Worm (Caenorhabditis elegans): ENCODE results near the gene Y14H12A.2.

Y14H12A.2 gene

DNA sequence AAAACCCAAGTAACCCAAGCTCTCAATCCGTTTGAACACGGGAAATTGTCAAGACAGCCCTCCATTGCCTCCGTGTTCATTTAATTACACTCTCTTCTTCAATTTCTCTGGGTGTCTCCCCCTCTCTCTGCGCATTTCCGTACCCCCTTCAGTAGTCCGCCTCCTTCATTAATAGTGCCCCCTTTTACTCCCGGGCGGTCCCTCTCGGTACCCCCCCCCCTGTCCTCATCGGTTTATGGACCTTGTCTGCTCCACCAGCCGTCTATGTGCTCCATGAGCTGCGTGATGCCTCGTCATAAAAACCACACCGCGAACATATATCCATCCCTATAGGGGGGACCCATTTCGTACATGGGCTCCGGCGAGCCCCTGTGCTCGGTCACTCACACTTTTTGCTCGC lies 10.1 kb upstream of the Y14H12A.2 start:
- TF ChIP-seq mec-3 (tag; optimal IDR thresholded peaks at IDR 0.05; ENCODE audit: borderline replicate concordance) (no peak), ref-2 (tag; optimal IDR thresholded peaks at IDR 0.05) (peak; percentile 66), ceh-34 (tag; optimal IDR thresholded peaks at IDR 0.05) (peak; percentile 66), ceh-48 (tag; optimal IDR thresholded peaks at IDR 0.05) (peak; percentile 18), Y22D7AL.16 (tag; optimal IDR thresholded peaks at IDR 0.05) (no peak), ceh-31 (tag; optimal IDR thresholded peaks at IDR 0.05) (peak; percentile 71), tbx-2 (tag; optimal IDR thresholded peaks at IDR 0.05) (peak; percentile 59), nhr-11 (tag; optimal IDR thresholded peaks at IDR 0.05) (no peak), unc-42 (tag; optimal IDR thresholded peaks at IDR 0.05) (peak; percentile 94), hlh-15 (tag; optimal IDR thresholded peaks at IDR 0.05) (no peak), pax-1 (tag; optimal IDR thresholded peaks at IDR 0.05) (no peak), nfya-1 (tag; optimal IDR thresholded peaks at IDR 0.05) (peak; percentile 28), sdc-2 (tag; optimal IDR thresholded peaks at IDR 0.05) (peak; percentile 24), C08G9.2 (tag; optimal IDR thresholded peaks at IDR 0.05) (peak; percentile 35), ceh-6 (GFP tag; optimal IDR thresholded peaks at IDR 0.05) (peak; percentile 7), T23F11.4 (GFP tag; optimal IDR thresholded peaks at IDR 0.05) (no peak), ceh-14 (tag; optimal IDR thresholded peaks at IDR 0.05) (peak; percentile 38), ceh-19 (GFP tag; optimal IDR thresholded peaks at IDR 0.05) (peak; percentile 27), fkh-10 (GFP tag; optimal IDR thresholded peaks at IDR 0.05) (peak; percentile 43)

DNA sequence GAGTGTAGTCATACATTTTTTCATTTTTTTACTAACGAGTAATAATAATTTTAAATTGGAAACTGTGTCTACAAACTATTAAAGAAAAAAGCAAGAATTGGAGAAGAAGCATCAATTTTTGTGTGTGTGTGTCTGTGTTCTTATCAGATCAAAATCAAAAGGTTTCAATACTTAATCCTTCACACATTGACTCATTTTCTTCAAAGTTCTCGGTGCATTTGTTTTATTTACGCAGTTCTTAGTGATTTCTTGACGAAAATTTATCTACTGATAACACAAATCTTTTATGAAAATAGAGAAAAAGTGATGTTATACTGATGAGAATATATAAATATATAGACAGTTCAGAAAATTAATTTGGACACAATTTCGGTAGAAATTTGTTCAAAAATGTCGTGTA lies 6.5 kb upstream of the Y14H12A.2 start, which contains the start of gene clc-22:
clc-22 (minus strand) TSS at position 71 of the 400 bp plus-strand sequence.
- no peak for TF ChIP-seq ceh-45 (GFP tag; IDR thresholded peaks at IDR 0.05)
- TF ChIP-seq sox-2 (GFP tag; IDR thresholded peaks at IDR 0.05), result no peak
- no peak for TF ChIP-seq ceh-34 (tag; optimal IDR thresholded peaks at IDR 0.05)
- TF ChIP-seq elt-4 (tag; optimal IDR thresholded peaks at IDR 0.05), result no peak
- no peak for TF ChIP-seq pha-2 (tag; optimal IDR thresholded peaks at IDR 0.05)
- no peak for TF ChIP-seq C38D4.7 (GFP tag; optimal IDR thresholded peaks at IDR 0.05)
- no peak for TF ChIP-seq unc-86 (tag; optimal IDR thresholded peaks at IDR 0.05)
- TF ChIP-seq dve-1 (tag; optimal IDR thresholded peaks at IDR 0.05), result no peak
- TF ChIP-seq hlh-8 (tag; optimal IDR thresholded peaks at IDR 0.05), result no peak
- TF ChIP-seq lim-6 (tag; optimal IDR thresholded peaks at IDR 0.05), result no peak
- no peak for TF ChIP-seq K02D7.2 (tag; optimal IDR thresholded peaks at IDR 0.05)
- no peak for TF ChIP-seq pqm-1 (tag; optimal IDR thresholded peaks at IDR 0.05)
- no peak for TF ChIP-seq sox-4 (tag; optimal IDR thresholded peaks at IDR 0.05)
- no peak for TF ChIP-seq sdc-2 (tag; optimal IDR thresholded peaks at IDR 0.05)
- no peak for TF ChIP-seq ceh-19 (GFP tag; optimal IDR thresholded peaks at IDR 0.05)
- no peak for TF ChIP-seq rnt-1 (tag; optimal IDR thresholded peaks at IDR 0.05)
- TF ChIP-seq ttx-3 (tag; optimal IDR thresholded peaks at IDR 0.05), result no peak
- TF ChIP-seq tbx-2 (tag; optimal IDR thresholded peaks at IDR 0.05), result no peak
- TF ChIP-seq elt-2 (tag; optimal IDR thresholded peaks at IDR 0.05), result no peak
- TF ChIP-seq ref-2 (tag; optimal IDR thresholded peaks at IDR 0.05), result no peak

DNA sequence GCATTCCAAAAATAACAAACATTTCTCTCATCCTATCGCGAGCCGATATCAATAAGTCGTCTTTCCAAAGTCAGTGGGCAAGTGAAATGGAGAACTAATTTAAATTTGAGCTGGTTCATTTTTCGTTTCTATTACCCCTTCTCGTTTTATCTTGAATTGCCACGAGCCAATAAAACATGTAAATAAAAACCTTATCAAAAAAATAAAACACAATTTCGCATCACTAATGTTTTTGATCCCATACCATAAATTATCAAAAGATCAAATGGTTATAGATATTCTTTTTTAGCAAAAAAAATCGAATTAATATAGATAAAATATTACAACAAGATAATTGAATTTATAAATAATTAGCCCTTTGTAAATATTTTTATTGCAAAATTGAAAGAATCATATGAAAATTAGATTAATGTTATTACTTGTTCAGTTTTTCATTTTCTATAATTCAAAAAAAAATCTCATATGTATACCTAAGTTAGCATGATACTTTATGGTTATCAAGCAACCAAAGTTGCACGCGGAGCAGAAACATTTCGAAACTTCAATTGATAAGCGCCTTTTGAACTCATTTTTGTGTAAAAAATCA lies 3.3 kb upstream of the Y14H12A.2 start, which contains the start of gene Y14H12A.1:
Y14H12A.1 (plus strand) TSS at position 536 of the 586 bp plus-strand sequence.
- no peak for TF ChIP-seq ceh-6 (GFP tag; optimal IDR thresholded peaks at IDR 0.05)
- TF ChIP-seq mec-3 (tag; optimal IDR thresholded peaks at IDR 0.05; ENCODE audit: borderline replicate concordance), result no peak

DNA sequence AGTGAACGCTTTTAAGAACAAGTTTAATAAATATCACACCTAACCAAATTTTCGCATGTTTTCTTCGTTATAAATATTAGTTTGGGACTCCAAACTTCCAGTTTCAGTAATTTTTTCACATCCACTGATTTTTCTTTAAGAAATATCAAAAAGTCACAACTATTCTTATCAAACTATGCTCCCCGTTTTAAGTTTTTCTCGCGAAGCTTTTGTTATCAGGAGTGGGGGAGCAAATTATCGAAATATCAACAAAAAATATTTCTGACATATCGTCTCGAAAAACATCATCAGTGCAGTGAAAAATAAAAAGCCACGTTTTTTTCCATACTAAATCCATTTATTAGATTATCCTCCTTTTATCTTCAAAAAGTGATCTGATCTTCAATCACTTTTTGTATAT lies 2.6 kb upstream of the Y14H12A.2 start:
- TF ChIP-seq rnt-1 (tag; optimal IDR thresholded peaks at IDR 0.05) (no peak), pax-1 (tag; optimal IDR thresholded peaks at IDR 0.05) (no peak), sox-4 (tag; optimal IDR thresholded peaks at IDR 0.05) (no peak), mec-3 (tag; optimal IDR thresholded peaks at IDR 0.05; ENCODE audit: borderline replicate concordance) (no peak), pha-2 (tag; optimal IDR thresholded peaks at IDR 0.05) (no peak), tbx-2 (tag; optimal IDR thresholded peaks at IDR 0.05) (no peak), odd-2 (tag; optimal IDR thresholded peaks at IDR 0.05) (no peak), ahr-1 (tag; optimal IDR thresholded peaks at IDR 0.05) (no peak), K09A11.1 (tag; optimal IDR thresholded peaks at IDR 0.05; ENCODE audit: insufficient read depth) (no peak), ceh-9 (tag; optimal IDR thresholded peaks at IDR 0.05) (no peak), pros-1 (tag; optimal IDR thresholded peaks at IDR 0.05) (no peak), lim-6 (tag; optimal IDR thresholded peaks at IDR 0.05) (no peak), elt-2 (tag; optimal IDR thresholded peaks at IDR 0.05) (no peak), sdc-2 (tag; optimal IDR thresholded peaks at IDR 0.05) (no peak), ceh-6 (GFP tag; optimal IDR thresholded peaks at IDR 0.05) (no peak), ceh-2 (tag; optimal IDR thresholded peaks at IDR 0.05) (no peak), madf-2 (tag; optimal IDR thresholded peaks at IDR 0.05) (no peak)
